Worm (Caenorhabditis elegans): ENCODE data around the gene lin-26.

The lin-26 gene

ce11 chrII:7640161-7640841 is 41.7 kb upstream of the lin-26 start:
- TF ChIP-seq hmg-20 (GFP tag; IDR thresholded peaks at IDR 0.05) (no peak), C06A6.2 (GFP tag; conservative IDR thresholded peaks at IDR 0.05) (no peak), die-1 (tag; optimal IDR thresholded peaks at IDR 0.05) (no peak), snpc-4 (GFP tag; optimal IDR thresholded peaks at IDR 0.05) (no peak), snpc-4 (tag; optimal IDR thresholded peaks at IDR 0.05) (no peak), pbrm-1 (GFP tag; IDR thresholded peaks at IDR 0.05) (no peak), zfh-2 (GFP tag; conservative IDR thresholded peaks at IDR 0.05) (0 out of 2 replicates have a peak, but pooled peaks have one; percentile 26), F49E8.2 (tag; optimal IDR thresholded peaks at IDR 0.05; ENCODE audit: insufficient read depth) (no peak), ztf-28 (GFP tag; IDR thresholded peaks at IDR 0.05) (peak; percentile 42; the same call in 1 of the 2 replicates), somi-1 (GFP tag; optimal IDR thresholded peaks at IDR 0.05) (no peak), attf-3 (GFP tag; conservative IDR thresholded peaks at IDR 0.05) (no peak), efl-1 (GFP tag; optimal IDR thresholded peaks at IDR 0.05) (no peak), Y53F4B.3 (GFP tag; IDR thresholded peaks at IDR 0.05) (no peak), B0035.1 (tag; optimal IDR thresholded peaks at IDR 0.05) (no peak), mcd-1 (GFP tag; IDR thresholded peaks at IDR 0.05) (no peak)

- TF ChIP-seq K12H6.12 (tag; optimal IDR thresholded peaks at IDR 0.05) = peak; percentile 60
- no peak for TF ChIP-seq F10E7.11 (tag; optimal IDR thresholded peaks at IDR 0.05)
- no peak for TF ChIP-seq snpc-4 (GFP tag; optimal IDR thresholded peaks at IDR 0.05)
- TF ChIP-seq snpc-4 (tag; optimal IDR thresholded peaks at IDR 0.05) = peak in 1 of 4 experiments; percentile 10
- TF ChIP-seq hmg-1.2 (GFP tag; IDR thresholded peaks at IDR 0.05) = peak; percentile 38; the same call in 1 of the 2 replicates
- TF ChIP-seq K11D2.4 (GFP tag; IDR thresholded peaks at IDR 0.05) = no peak
- TF ChIP-seq cebp-1 (GFP tag; IDR thresholded peaks at IDR 0.05) = no peak
- peak; percentile 58 for TF ChIP-seq cebp-1 (tag; optimal IDR thresholded peaks at IDR 0.05)
- 0 out of 2 replicates have a peak, but pooled peaks have one; percentile 14 for TF ChIP-seq dox-1 (GFP tag; IDR thresholded peaks at IDR 0.05)
- TF ChIP-seq lin-40 (tag; optimal IDR thresholded peaks at IDR 0.05) = peak; percentile 32
- peak; percentile 37 for TF ChIP-seq attf-5 (GFP tag; optimal IDR thresholded peaks at IDR 0.05)
- TF ChIP-seq ceh-27 (GFP tag; optimal IDR thresholded peaks at IDR 0.05) = peak; percentile 43
- TF ChIP-seq fkh-3 (tag; optimal IDR thresholded peaks at IDR 0.05) = no peak
- TF ChIP-seq zfh-2 (GFP tag; conservative IDR thresholded peaks at IDR 0.05) = peak; percentile 93
- TF ChIP-seq mcd-1 (GFP tag; IDR thresholded peaks at IDR 0.05) = 0 out of 2 replicates have a peak, but pooled peaks have one; percentile 27
- peak; percentile 35; the same call in 1 of the 2 replicates for TF ChIP-seq rcor-1 (GFP tag; IDR thresholded peaks at IDR 0.05)
- TF ChIP-seq lin-35 (GFP tag; optimal IDR thresholded peaks at IDR 0.05) = peak in 1 of 3 experiments; percentile 46
- no peak for TF ChIP-seq ztf-26 (tag; optimal IDR thresholded peaks at IDR 0.05)
- TF ChIP-seq egrh-3 (GFP tag; IDR thresholded peaks at IDR 0.05) = peak; percentile 84
- TF ChIP-seq F55B11.4 (tag; optimal IDR thresholded peaks at IDR 0.05; ENCODE audit: borderline replicate concordance, insufficient read depth) = no peak
- no peak for TF ChIP-seq ztf-28 (GFP tag; IDR thresholded peaks at IDR 0.05)
- no peak for TF ChIP-seq egl-18 (GFP tag; IDR thresholded peaks at IDR 0.05)
These were observed 39.9 kb upstream of the lin-26 start for ce11 chrII:7642016-7642653.

- TF ChIP-seq B0019.2 (GFP tag; conservative IDR thresholded peaks at IDR 0.05) (no peak), B0336.3 (GFP tag; IDR thresholded peaks at IDR 0.05) (no peak), atf-7 (tag; optimal IDR thresholded peaks at IDR 0.05) (no peak), bed-1 (GFP tag; IDR thresholded peaks at IDR 0.05) (no peak), ets-4 (GFP tag; optimal IDR thresholded peaks at IDR 0.05) (no peak), dox-1 (GFP tag; IDR thresholded peaks at IDR 0.05) (no peak), somi-1 (GFP tag; optimal IDR thresholded peaks at IDR 0.05) (no peak), Y56A3A.18 (GFP tag; IDR thresholded peaks at IDR 0.05) (no peak), rec-8 (tag; optimal IDR thresholded peaks at IDR 0.05) (no peak), ZK185.1 (tag; optimal IDR thresholded peaks at IDR 0.05; ENCODE audit: poor library complexity, severe bottlenecking) (no peak)
These were observed 38.8 kb upstream of the lin-26 start for ce11 chrII:7643214-7643613.

Measured in whole organism, young adult.